Worm (Caenorhabditis elegans): ENCODE data around the gene frpr-5.

ce11 chrV:13485732-13486131, 50.2 kb downstream of the frpr-5 start:
- TF ChIP-seq rnt-1 (tag; optimal IDR thresholded peaks at IDR 0.05): no peak
- no peak for TF ChIP-seq tbx-7 (tag; optimal IDR thresholded peaks at IDR 0.05)
- no peak for TF ChIP-seq dve-1 (tag; optimal IDR thresholded peaks at IDR 0.05)
- TF ChIP-seq dmd-4 (tag; optimal IDR thresholded peaks at IDR 0.05; ENCODE audit: borderline replicate concordance): no peak
- TF ChIP-seq C38D4.7 (GFP tag; optimal IDR thresholded peaks at IDR 0.05): no peak
- no peak for TF ChIP-seq fkh-10 (GFP tag; optimal IDR thresholded peaks at IDR 0.05)
- no peak for TF ChIP-seq elt-2 (tag; optimal IDR thresholded peaks at IDR 0.05)
- no peak for TF ChIP-seq ceh-48 (tag; optimal IDR thresholded peaks at IDR 0.05)
- TF ChIP-seq sox-4 (tag; optimal IDR thresholded peaks at IDR 0.05): no peak
- TF ChIP-seq nhr-232 (tag; optimal IDR thresholded peaks at IDR 0.05): no peak
- TF ChIP-seq zip-5 (tag; optimal IDR thresholded peaks at IDR 0.05): no peak
